Fruit fly (Drosophila melanogaster): ENCODE measurements around the gene CG4822.

DNA sequence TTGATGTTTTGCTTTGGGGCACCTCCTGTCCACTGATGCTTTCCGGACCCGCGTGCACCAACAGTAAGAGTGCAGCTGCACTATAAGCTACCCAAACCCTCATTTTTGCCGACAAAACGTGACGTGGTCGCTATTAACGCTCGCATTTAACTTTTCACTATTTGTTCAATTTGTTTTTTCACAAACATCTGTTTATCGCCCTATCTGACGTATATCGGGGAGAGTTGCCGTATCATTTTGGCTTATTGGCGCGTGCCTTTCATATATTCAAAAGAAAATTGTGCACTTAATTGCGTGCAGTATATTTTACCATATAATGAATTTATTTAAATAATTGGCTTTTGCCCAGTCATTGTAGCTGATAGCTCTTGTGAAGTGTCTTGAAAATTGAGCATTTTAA, 15.0 kb downstream of the CG4822 start, which contains the start of the genes Nhe1 and Sam-S:
- no peak for TF ChIP-seq GATAd (GFP tag; optimal IDR thresholded peaks at IDR 0.05)
- no peak for TF ChIP-seq CG9705 (GFP tag; optimal IDR thresholded peaks at IDR 0.05)
- no peak for TF ChIP-seq Dif (GFP tag; optimal IDR thresholded peaks at IDR 0.05; ENCODE audit: partially characterized antibody)
- TF ChIP-seq lola (GFP tag; optimal IDR thresholded peaks at IDR 0.05): no peak
- no peak for TF ChIP-seq woc (GFP tag; optimal IDR thresholded peaks at IDR 0.05)
- TF ChIP-seq dsf (GFP tag; optimal IDR thresholded peaks at IDR 0.05; ENCODE audit: borderline replicate concordance): no peak
- TF ChIP-seq usp (GFP tag; optimal IDR thresholded peaks at IDR 0.05): no peak
- TF ChIP-seq N (GFP tag; optimal IDR thresholded peaks at IDR 0.05): no peak
- no peak for TF ChIP-seq OdsH (GFP tag; optimal IDR thresholded peaks at IDR 0.05)

Data from whole organism, wandering third instar larva.